Comparison of ENCODE assay signal across 6 worm cellular contexts in the genomic region with DNA sequence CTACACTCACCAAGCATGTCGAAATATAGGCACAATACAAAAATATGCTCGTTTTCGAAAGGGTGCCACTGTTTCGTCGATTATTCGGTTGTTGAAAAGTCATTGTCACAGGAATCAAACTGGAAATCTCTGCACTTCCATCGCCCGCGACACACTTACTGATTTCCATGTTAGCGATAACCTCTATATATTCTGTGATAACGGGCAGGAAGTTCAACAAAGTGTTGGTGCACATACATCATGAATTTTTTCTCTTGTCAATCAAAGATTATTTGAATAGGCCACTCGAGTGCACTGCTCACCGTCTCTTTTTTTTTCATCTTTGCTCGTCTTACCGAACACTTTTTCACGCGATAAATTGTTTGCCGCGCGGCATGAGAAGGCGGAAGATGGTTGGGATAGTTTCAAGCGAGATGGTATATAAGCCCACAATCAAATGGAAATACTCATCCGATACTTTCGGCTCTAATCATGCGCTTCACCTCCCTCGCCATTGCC.
A peak's percentile ranks its signal among the peaks of the same experiment; 100 is the strongest.
TF ChIP-seq lines count a peak whose summit lies in the region.

fpn-1.2 (minus strand) TSS at position 157 of the 498 bp plus-strand sequence.
pqn-54 (plus strand) TSS at position 448 of the 498 bp plus-strand sequence.

TF ChIP-seq in whole organism, L1 larva, 84 proteins besides CTCF, POLR2A, EP300 and RAD21:
- TF ChIP-seq elt-2 (tag; optimal IDR thresholded peaks at IDR 0.05; lab: Kevin White, UChicago) (peak; percentile 10), lin-39 (tag; optimal IDR thresholded peaks at IDR 0.05; lab: Kevin White, UChicago) (no peak)
TF ChIP-seq in whole organism, L1 larva: peak in this region for 1.

TF ChIP-seq in whole organism, L2 larva, 48 proteins besides CTCF, POLR2A, EP300 and RAD21:
- TF ChIP-seq ceh-82 (tag; optimal IDR thresholded peaks at IDR 0.05; lab: Kevin White, UChicago) (no peak), fos-1 (tag; optimal IDR thresholded peaks at IDR 0.05; lab: Kevin White, UChicago) (peak; percentile 37), nhr-77 (tag; optimal IDR thresholded peaks at IDR 0.05; lab: Kevin White, UChicago) (no peak), sma-9 (GFP tag; optimal IDR thresholded peaks at IDR 0.05; lab: Kevin White, UChicago) (peak; percentile 11), sma-9 (tag; optimal IDR thresholded peaks at IDR 0.05; lab: Kevin White, UChicago) (no peak)

TF ChIP-seq in whole organism, L3 larva, 47 proteins besides CTCF, POLR2A, EP300 and RAD21:
- TF ChIP-seq elt-3 (tag; optimal IDR thresholded peaks at IDR 0.05; lab: Kevin White, UChicago) (no peak), elt-2 (tag; optimal IDR thresholded peaks at IDR 0.05; lab: Kevin White, UChicago) (peak; percentile 53), pqm-1 (tag; optimal IDR thresholded peaks at IDR 0.05; lab: Kevin White, UChicago) (peak; percentile 20), lsy-12 (tag; optimal IDR thresholded peaks at IDR 0.05; lab: Kevin White, UChicago) (no peak)

TF ChIP-seq in whole organism, L4 larva, 104 proteins besides CTCF, POLR2A, EP300 and RAD21:
- TF ChIP-seq lin-1 (GFP tag; IDR thresholded peaks at IDR 0.05; lab: Robert Waterston, UW) (no peak), vab-7 (GFP tag; IDR thresholded peaks at IDR 0.05; lab: Robert Waterston, UW) (no peak), nhr-77 (tag; optimal IDR thresholded peaks at IDR 0.05; lab: Kevin White, UChicago) (peak; percentile 26), spr-1 (tag; optimal IDR thresholded peaks at IDR 0.05; lab: Kevin White, UChicago) (no peak), nhr-28 (tag; optimal IDR thresholded peaks at IDR 0.05; lab: Kevin White, UChicago) (peak; percentile 66), daf-16 (GFP tag; optimal IDR thresholded peaks at IDR 0.05; lab: Kevin White, UChicago) (no peak), daf-16 (tag; optimal IDR thresholded peaks at IDR 0.05; lab: Kevin White, UChicago) (peak; percentile 9), dmd-9 (GFP tag; IDR thresholded peaks at IDR 0.05; lab: Robert Waterston, UW) (no peak), dmd-6 (GFP tag; IDR thresholded peaks at IDR 0.05; lab: Robert Waterston, UW) (peak; percentile 83), hlh-11 (tag; optimal IDR thresholded peaks at IDR 0.05; lab: Kevin White, UChicago) (peak; percentile 26), pqm-1 (tag; optimal IDR thresholded peaks at IDR 0.05; lab: Kevin White, UChicago) (peak; percentile 37)
TF ChIP-seq in whole organism, L4 larva: peak in this region for 6.

TF ChIP-seq in whole organism, late embryonic, 69 proteins besides CTCF, POLR2A, EP300 and RAD21:
- TF ChIP-seq elt-2 (tag; optimal IDR thresholded peaks at IDR 0.05; lab: Kevin White, UChicago): peak; percentile 27
- TF ChIP-seq K02D7.2 (tag; optimal IDR thresholded peaks at IDR 0.05; lab: Kevin White, UChicago): no peak

TF ChIP-seq in whole organism, young adult, 124 proteins besides CTCF, POLR2A, EP300 and RAD21:
- TF ChIP-seq F57C9.4 (tag; optimal IDR thresholded peaks at IDR 0.05; lab: Kevin White, UChicago) (no peak), atf-7 (tag; optimal IDR thresholded peaks at IDR 0.05; lab: Kevin White, UChicago) (peak; percentile 9), nhr-80 (tag; optimal IDR thresholded peaks at IDR 0.05; lab: Kevin White, UChicago) (peak; percentile 87)
TF ChIP-seq in whole organism, young adult: peak in this region for 2.
